Worm (Caenorhabditis elegans) whole organism, L3 larva: Measurements from ENCODE around the gene sul-2.

Experiments
- R02D3.7 ChIP-seq: fragments of 150-350 bp; optimal IDR thresholded peaks from 2 replicates; lab custom pipeline; 2014; ENCODE audit warnings: missing biosample characterization, missing genetic modification characterization
- ZK546.5 ChIP-seq: sonication (generic microtip); optimal IDR thresholded peaks from 2 replicates; lab custom pipeline; 2017; ENCODE audit warnings: missing biosample characterization, missing genetic modification characterization
- aly-2 ChIP-seq: fragments of 150-350 bp; optimal IDR thresholded peaks from 2 replicates; lab custom pipeline; 2014; ENCODE audit warnings: missing biosample characterization, missing genetic modification characterization
- ceh-16 ChIP-seq: sonication (generic microtip); optimal IDR thresholded peaks from 2 replicates; lab custom pipeline; 2017; ENCODE audit warnings: missing biosample characterization, missing genetic modification characterization
- ceh-28 ChIP-seq: fragments of 150-350 bp; optimal IDR thresholded peaks from 2 replicates; lab custom pipeline; 2014; ENCODE audit warnings: missing biosample characterization, missing genetic modification reagents, missing genetic modification characterization
- daf-12 ChIP-seq: fragments of 150-350 bp; optimal IDR thresholded peaks from 2 replicates; lab custom pipeline; 2014; ENCODE audit warnings: missing biosample characterization, missing genetic modification reagents, missing genetic modification characterization
- egl-27 ChIP-seq: sonication (generic microtip); optimal IDR thresholded peaks from 4 replicates; lab custom pipeline; 2017; ENCODE audit warnings: missing biosample characterization, missing genetic modification reagents, missing genetic modification characterization
- elt-1 ChIP-seq: fragments of 150-350 bp; optimal IDR thresholded peaks from 2 replicates; lab custom pipeline; 2014; ENCODE audit warnings: missing biosample characterization, missing genetic modification characterization
- elt-2 ChIP-seq: sonication (generic microtip); optimal IDR thresholded peaks from 2 replicates; lab custom pipeline; 2016; ENCODE audit warnings: missing genetic modification reagents, mild to moderate bottlenecking, missing genetic modification characterization, missing compliant biosample characterization
- elt-3 ChIP-seq, 3 experiments: fragments of 150-350 bp in 1 of 3; sonication (generic microtip) in 2 of 3; optimal IDR thresholded peaks; 2 replicates in 2 of 3; 4 replicates in 1 of 3; lab custom pipeline; 2014 to 2017; ENCODE audit warnings: missing biosample characterization in 3 of 3, missing genetic modification characterization in 3 of 3
- fkh-10 ChIP-seq: sonication (generic microtip); optimal IDR thresholded peaks from 2 replicates; lab custom pipeline; 2017; ENCODE audit warnings: missing biosample characterization, missing genetic modification reagents, missing genetic modification characterization
- fkh-2 ChIP-seq: fragments of 150-350 bp; optimal IDR thresholded peaks from 2 replicates; lab custom pipeline; 2014; ENCODE audit warnings: missing biosample characterization, missing genetic modification reagents, missing genetic modification characterization
- hmg-11 ChIP-seq: sonication (generic microtip); optimal IDR thresholded peaks from 2 replicates; lab custom pipeline; 2016; ENCODE audit warnings: missing genetic modification characterization, missing compliant biosample characterization
- jun-1 ChIP-seq: fragments of 150-350 bp; optimal IDR thresholded peaks from 2 replicates; lab custom pipeline; 2014; ENCODE audit warnings: missing biosample characterization, missing genetic modification reagents, missing genetic modification characterization
- lin-15B ChIP-seq: fragments of 150-350 bp; optimal IDR thresholded peaks from 2 replicates; lab custom pipeline; 2014; ENCODE audit warnings: missing biosample characterization, missing genetic modification characterization
- lin-39 ChIP-seq: fragments of 150-350 bp; optimal IDR thresholded peaks from 2 replicates; lab custom pipeline; 2018; ENCODE audit warnings: missing biosample characterization, missing genetic modification reagents, missing genetic modification characterization
- lsy-12 ChIP-seq: sonication (generic microtip); optimal IDR thresholded peaks from 2 replicates; lab custom pipeline; 2016; ENCODE audit warnings: mild to moderate bottlenecking, missing genetic modification characterization, missing compliant biosample characterization
- mdl-1 ChIP-seq: fragments of 150-350 bp; optimal IDR thresholded peaks from 2 replicates; lab custom pipeline; 2014; ENCODE audit warnings: missing biosample characterization, missing genetic modification characterization
- nfya-1 ChIP-seq: sonication (generic microtip); optimal IDR thresholded peaks from 2 replicates; lab custom pipeline; 2017; ENCODE audit warnings: missing genetic modification characterization, mild to moderate bottlenecking, missing compliant biosample characterization, antibody characterized with exemption, moderate library complexity; ENCODE audit not compliant: insufficient read depth
- nhr-11 ChIP-seq: fragments of 150-350 bp; optimal IDR thresholded peaks from 2 replicates; lab custom pipeline; 2014; ENCODE audit warnings: missing biosample characterization, missing genetic modification characterization
- nhr-12 ChIP-seq: fragments of 150-350 bp; optimal IDR thresholded peaks from 2 replicates; lab custom pipeline; 2014; ENCODE audit warnings: missing biosample characterization, missing genetic modification characterization
- nhr-23 ChIP-seq: fragments of 150-350 bp; optimal IDR thresholded peaks from 2 replicates; lab custom pipeline; 2014; ENCODE audit warnings: missing biosample characterization, missing genetic modification reagents, missing genetic modification characterization
- nhr-237 ChIP-seq: fragments of 150-350 bp; optimal IDR thresholded peaks from 2 replicates; lab custom pipeline; 2014; ENCODE audit warnings: missing biosample characterization, missing genetic modification characterization
- nhr-25 ChIP-seq: sonication (generic microtip); optimal IDR thresholded peaks from 2 replicates; lab custom pipeline; 2017; ENCODE audit warnings: missing biosample characterization, missing genetic modification characterization
- nhr-67 ChIP-seq: fragments of 150-350 bp; optimal IDR thresholded peaks from 2 replicates; lab custom pipeline; 2014; ENCODE audit warnings: missing biosample characterization, missing genetic modification characterization
- nhr-76 ChIP-seq: fragments of 150-350 bp; sonication (generic microtip); optimal IDR thresholded peaks from 5 replicates; lab custom pipeline; 2014; ENCODE audit warnings: missing biosample characterization, missing genetic modification characterization
- nhr-77 ChIP-seq: fragments of 150-350 bp; optimal IDR thresholded peaks from 2 replicates; lab custom pipeline; 2014; ENCODE audit warnings: missing biosample characterization, missing genetic modification characterization
- pqm-1 ChIP-seq: fragments of 150-350 bp; optimal IDR thresholded peaks from 2 replicates; lab custom pipeline; 2017; ENCODE audit warnings: missing biosample characterization, missing genetic modification characterization, inconsistent platforms
- sea-2 ChIP-seq: fragments of 150-350 bp; sonication (generic microtip); optimal IDR thresholded peaks from 4 replicates; lab custom pipeline; 2014; ENCODE audit warnings: missing biosample characterization, missing genetic modification reagents, missing genetic modification characterization
- snpc-4 ChIP-seq: fragments of 150-350 bp; optimal IDR thresholded peaks from 2 replicates; lab custom pipeline; 2014; ENCODE audit warnings: missing biosample characterization, missing genetic modification characterization
- unc-39 ChIP-seq: sonication (generic microtip); optimal IDR thresholded peaks from 4 replicates; lab custom pipeline; 2017; ENCODE audit warnings: missing biosample characterization, missing genetic modification characterization
- unc-62 ChIP-seq: fragments of 150-350 bp; sonication (generic microtip); optimal IDR thresholded peaks from 4 replicates; lab custom pipeline; 2014; ENCODE audit warnings: missing biosample characterization, missing genetic modification reagents, missing genetic modification characterization
- zag-1 ChIP-seq: fragments of 150-350 bp; optimal IDR thresholded peaks from 2 replicates; lab custom pipeline; 2014; ENCODE audit warnings: missing biosample characterization, missing genetic modification characterization
- ztf-11 ChIP-seq: fragments of 150-350 bp; optimal IDR thresholded peaks from 2 replicates; lab custom pipeline; 2014; ENCODE audit warnings: missing biosample characterization, missing genetic modification characterization
- ztf-4 ChIP-seq: fragments of 150-350 bp; optimal IDR thresholded peaks from 2 replicates; lab custom pipeline; 2014; ENCODE audit warnings: missing biosample characterization, missing genetic modification characterization

Gene sul-2

DNA sequence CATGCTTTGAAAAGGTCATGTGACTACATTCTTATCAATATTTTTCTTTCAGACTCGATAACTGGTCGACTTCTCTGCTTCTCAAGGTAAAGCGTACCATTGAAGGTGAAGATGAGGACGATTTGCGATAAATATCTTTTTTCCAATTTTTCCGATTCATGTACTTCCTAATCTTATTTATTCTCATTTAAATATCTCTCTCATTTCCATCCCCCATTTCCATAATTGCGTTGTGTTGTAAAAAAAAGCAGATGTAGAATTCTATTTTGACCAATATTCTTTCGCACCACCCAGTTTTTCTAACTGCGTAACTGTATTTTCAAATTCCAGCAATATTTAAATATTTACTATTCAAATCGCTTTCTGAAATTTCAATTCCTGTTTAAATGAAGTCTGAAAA, 24.6 kb upstream of the sul-2 start, which contains the start of gene D1014.4:
TSS of gene D1014.4 (plus strand) at position 301 of the 400 bp plus-strand sequence.
- TF ChIP-seq nhr-12 (tag; lab: Kevin White, UChicago) (no peak), egl-27 (no peak), elt-2 (tag; lab: Kevin White, UChicago) (peak; percentile 34)

DNA sequence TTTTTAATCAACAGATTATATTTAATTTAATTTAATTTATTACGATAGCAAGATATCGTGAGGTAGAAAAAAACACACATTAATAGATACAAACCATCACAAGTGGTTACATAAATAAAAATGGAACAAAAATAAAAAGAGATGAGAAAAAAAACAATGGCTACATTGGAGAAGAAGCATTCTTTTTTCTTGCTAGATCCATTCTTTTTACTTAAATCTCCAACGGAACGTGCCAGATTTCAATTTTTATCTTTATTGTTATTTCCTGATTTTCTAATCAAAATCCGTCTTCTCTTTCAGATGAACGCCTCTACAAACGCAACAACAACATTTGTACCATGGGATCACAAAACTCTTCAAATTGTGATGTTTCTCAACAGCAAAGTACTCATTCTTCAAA, 13.9 kb upstream of the sul-2 start, which contains the start of gene D1014.2:
TSS of gene D1014.2 (plus strand) at position 301 of the 400 bp plus-strand sequence.
- TF ChIP-seq ztf-11 (no peak), lin-39 (tag; lab: Kevin White, UChicago) (no peak), ZK546.5 (no peak), nhr-23 (tag; lab: Kevin White, UChicago) (no peak), ceh-16 (no peak), sea-2 (GFP tag; lab: Kevin White, UChicago) (no peak)

DNA sequence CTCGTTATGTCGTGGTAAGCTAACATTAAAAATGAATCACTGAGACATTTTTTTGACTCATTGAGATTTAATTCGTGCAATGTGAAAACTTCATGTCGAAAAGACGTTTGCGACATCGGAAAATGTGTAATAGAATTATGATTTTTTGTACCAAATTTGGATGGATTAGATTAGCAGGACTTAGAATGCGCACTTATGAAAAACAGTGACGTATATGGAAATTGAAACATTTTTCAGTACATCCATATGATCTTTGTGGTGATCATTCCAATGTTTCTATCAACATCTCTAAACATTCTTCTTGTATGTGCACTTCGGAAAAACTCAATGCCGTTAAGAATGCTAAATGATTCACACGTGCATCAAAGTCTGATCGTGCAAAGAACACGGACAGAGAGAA, 13.0 kb upstream of the sul-2 start:
- TF ChIP-seq nhr-76 (tag; lab: Kevin White, UChicago) (no peak), fkh-10 (GFP tag; lab: Kevin White, UChicago) (no peak), jun-1 (tag; lab: Kevin White, UChicago) (no peak), unc-62 (no peak), nhr-12 (tag; lab: Kevin White, UChicago) (no peak), nhr-77 (tag; lab: Kevin White, UChicago) (no peak), nhr-67 (tag; lab: Kevin White, UChicago) (no peak), hmg-11 (tag; lab: Kevin White, UChicago) (no peak), R02D3.7 (tag; lab: Kevin White, UChicago) (no peak), nhr-25 (tag; lab: Kevin White, UChicago) (no peak), elt-3 (tag; optimal IDR thresholded peaks at IDR 0.05; lab: Kevin White, UChicago) (no peak), nhr-11 (tag; lab: Kevin White, UChicago) (no peak), ztf-4 (tag; lab: Kevin White, UChicago) (no peak), lin-39 (tag; lab: Kevin White, UChicago) (no peak)
- TF ChIP-seq, all 47 proteins: peak for 0

DNA sequence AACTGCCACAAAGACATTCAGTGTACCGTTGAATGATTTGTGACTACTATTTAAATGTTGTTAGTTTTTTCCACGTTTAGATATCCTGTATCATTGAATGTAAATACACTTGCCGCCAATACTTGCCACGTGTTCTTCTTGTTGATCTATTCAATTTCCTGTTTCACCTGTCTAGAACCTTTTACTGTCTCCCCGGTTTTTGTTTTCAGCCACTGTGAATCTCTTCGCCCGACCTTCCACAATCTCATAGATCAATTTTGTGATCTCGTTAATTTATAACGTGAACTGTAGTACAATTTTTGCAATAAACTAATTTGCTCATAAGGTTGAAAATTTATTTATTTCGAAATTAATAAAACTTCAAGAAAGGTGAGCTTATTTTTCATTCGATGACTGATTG, 12.2 kb upstream of the sul-2 start, which contains the start of gene D1014.13:
TSS of gene D1014.13 (plus strand) at position 301 of the 400 bp plus-strand sequence.
- TF ChIP-seq mdl-1 (no peak), zag-1 (tag; lab: Kevin White, UChicago) (no peak), unc-39 (no peak), nhr-76 (tag; lab: Kevin White, UChicago) (no peak), lin-39 (tag; lab: Kevin White, UChicago) (no peak), lsy-12 (tag; lab: Kevin White, UChicago) (no peak), ztf-11 (no peak), nhr-77 (tag; lab: Kevin White, UChicago) (no peak), elt-2 (tag; lab: Kevin White, UChicago) (no peak), elt-1 (tag; lab: Kevin White, UChicago) (no peak), hmg-11 (tag; lab: Kevin White, UChicago) (no peak), aly-2 (no peak), elt-3 (tag; optimal IDR thresholded peaks at IDR 0.05; lab: Kevin White, UChicago) (no peak), snpc-4 (no peak), daf-12 (no peak), egl-27 (no peak), fkh-2 (tag; lab: Kevin White, UChicago) (no peak)

DNA sequence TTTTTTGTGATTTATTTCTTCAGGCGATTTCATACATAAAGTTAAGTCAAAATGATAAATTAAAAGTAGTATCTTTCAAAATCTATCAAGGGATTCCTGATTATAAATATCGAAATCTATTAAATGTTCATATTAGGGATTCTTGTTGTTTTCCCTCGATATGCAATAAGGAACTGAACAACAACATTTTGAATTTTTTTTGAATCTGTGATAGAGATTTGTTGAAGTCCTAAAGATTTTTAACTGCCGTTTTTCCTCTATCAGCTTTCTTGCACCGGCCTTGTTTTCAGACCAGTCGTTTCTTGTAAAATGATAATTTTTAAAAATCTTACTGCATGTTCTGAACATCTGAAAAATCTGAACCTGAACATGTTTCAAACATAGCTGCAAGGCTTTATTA, 1.8 kb upstream of the sul-2 start:
- no peak for TF ChIP-seq nhr-76 (tag; lab: Kevin White, UChicago)
- TF ChIP-seq pqm-1 (tag; lab: Kevin White, UChicago): no peak

DNA sequence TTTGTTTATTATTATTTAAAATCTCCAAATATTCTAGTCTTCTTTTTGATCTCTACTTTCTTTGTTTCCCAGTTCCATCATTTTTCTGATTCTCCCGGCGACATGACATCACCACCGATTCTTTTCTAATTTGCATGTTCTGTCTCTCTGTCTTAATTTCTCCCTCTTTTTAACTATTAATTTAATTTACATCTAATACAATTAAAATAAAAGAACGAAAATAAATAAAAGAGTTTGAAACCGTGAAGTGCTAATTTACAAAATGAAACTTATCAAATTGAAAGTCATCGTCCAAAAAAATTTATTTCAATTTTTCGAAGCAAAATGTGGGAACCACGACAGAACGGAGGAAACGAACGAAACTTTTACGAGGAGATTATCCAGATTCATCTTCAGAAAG, 2.1 kb downstream of the sul-2 start, which contains the start of gene F20D6.6:
TSS of gene F20D6.6 (plus strand) at position 301 of the 400 bp plus-strand sequence.
- TF ChIP-seq unc-62 (no peak), snpc-4 (no peak), ceh-28 (no peak), nfya-1 (tag; lab: Kevin White, UChicago) (no peak), nhr-237 (tag; lab: Kevin White, UChicago) (no peak), lin-15B (tag; lab: Kevin White, UChicago) (no peak), ceh-16 (no peak), nhr-23 (tag; lab: Kevin White, UChicago) (no peak)
- TF ChIP-seq, all 47 proteins: peak for 0
